Fruit fly (Drosophila melanogaster) whole organism, embryonic: ENCODE measurements around the gene Tim17a2.

Source experiments
- Ada2b ChIP-seq: fragments of 200-800 bp; sonication (Bioruptor generic); IDR thresholded peaks from 2 replicates; pipeline ENCODE4 v1.3.6; 2022; ENCODE audit warnings: missing biosample characterization, missing genetic modification characterization
- Atf-2 ChIP-seq: fragments of 200-800 bp; sonication (Bioruptor generic); optimal IDR thresholded peaks from 2 replicates; lab custom pipeline; 2016; ENCODE audit warnings: missing biosample characterization, missing genetic modification characterization
- CG1024 ChIP-seq: fragments of 200-800 bp; sonication (Bioruptor generic); IDR thresholded peaks from 2 replicates; pipeline ENCODE4 v1.3.6; 2022; ENCODE audit warnings: missing biosample characterization, missing genetic modification characterization
- CG10366 ChIP-seq: fragments of 200-800 bp; sonication (Bioruptor generic); IDR thresholded peaks from 2 replicates; pipeline ENCODE4 v1.3.6; 2022; ENCODE audit warnings: missing biosample characterization, missing genetic modification characterization
- CG11247 ChIP-seq: fragments of 200-800 bp; sonication (Bioruptor generic); IDR thresholded peaks from 2 replicates; pipeline ENCODE4 v1.3.6; 2022; ENCODE audit warnings: missing biosample characterization, missing genetic modification characterization
- CG11398 ChIP-seq: fragments of 200-800 bp; sonication (Bioruptor generic); optimal IDR thresholded peaks from 2 replicates; lab custom pipeline; 2016; ENCODE audit warnings: missing biosample characterization, missing genetic modification characterization
- CG12155 ChIP-seq: fragments of 200-800 bp; sonication (Bioruptor generic); optimal IDR thresholded peaks from 3 replicates; lab custom pipeline; 2016; ENCODE audit warnings: missing biosample characterization, missing genetic modification characterization
- CG12219 ChIP-seq: fragments of 200-800 bp; sonication (Bioruptor generic); optimal IDR thresholded peaks from 3 replicates; lab custom pipeline; 2018; ENCODE audit warnings: missing biosample characterization, mild to moderate bottlenecking, missing genetic modification characterization
- CG12769 ChIP-seq: fragments of 200-800 bp; sonication (Bioruptor generic); optimal IDR thresholded peaks from 2 replicates; lab custom pipeline; 2019; ENCODE audit warnings: missing biosample characterization, mild to moderate bottlenecking, missing genetic modification characterization, moderate library complexity
- CG13424 ChIP-seq: fragments of 200-800 bp; sonication (Bioruptor generic); optimal IDR thresholded peaks from 2 replicates; lab custom pipeline; 2019; ENCODE audit warnings: missing biosample characterization, mild to moderate bottlenecking, missing genetic modification characterization, moderate library complexity
- CG13624 ChIP-seq: fragments of 200-800 bp; sonication (Bioruptor generic); optimal IDR thresholded peaks from 2 replicates; lab custom pipeline; 2016; ENCODE audit warnings: missing biosample characterization, missing genetic modification characterization
- CG15011 ChIP-seq: fragments of 200-800 bp; sonication (Bioruptor generic); optimal IDR thresholded peaks from 3 replicates; lab custom pipeline; 2018; ENCODE audit warnings: missing biosample characterization, mild to moderate bottlenecking, missing genetic modification characterization
- CG15269 ChIP-seq: fragments of 200-800 bp; sonication (Bioruptor generic); optimal IDR thresholded peaks from 2 replicates; lab custom pipeline; 2018; ENCODE audit warnings: missing biosample characterization, mild to moderate bottlenecking, missing genetic modification characterization, moderate library complexity
- CG18619 ChIP-seq: fragments of 200-800 bp; sonication (Bioruptor generic); optimal IDR thresholded peaks from 3 replicates; lab custom pipeline; 2017; ENCODE audit warnings: missing biosample characterization, mild to moderate bottlenecking, missing genetic modification characterization
- CG2875 ChIP-seq: fragments of 200-800 bp; sonication (Bioruptor generic); optimal IDR thresholded peaks from 2 replicates; lab custom pipeline; 2017; ENCODE audit warnings: missing biosample characterization, mild to moderate bottlenecking, missing genetic modification characterization, missing genetic modification reagents
- CG30403 ChIP-seq: fragments of 200-800 bp; sonication (Bioruptor generic); optimal IDR thresholded peaks from 3 replicates; lab custom pipeline; 2016; ENCODE audit warnings: missing biosample characterization, missing genetic modification characterization
- CG3726 ChIP-seq: fragments of 200-800 bp; sonication (Bioruptor generic); IDR thresholded peaks from 3 replicates; pipeline ENCODE4, ENCODE4 v1.3.6; 2022; ENCODE audit warnings: missing biosample characterization, missing genetic modification characterization
- CG4360 ChIP-seq: fragments of 200-800 bp; sonication (Bioruptor generic); IDR thresholded peaks from 2 replicates; pipeline ENCODE4 v1.3.6; 2022; ENCODE audit warnings: missing biosample characterization, missing genetic modification characterization
- CG6272 ChIP-seq: fragments of 200-800 bp; sonication (Bioruptor generic); IDR thresholded peaks from 2 replicates; pipeline ENCODE4 v1.3.6; 2022; ENCODE audit warnings: missing biosample characterization, missing genetic modification characterization
- CG6813 ChIP-seq: fragments of 200-800 bp; sonication (Bioruptor generic); optimal IDR thresholded peaks from 2 replicates; lab custom pipeline; 2017; ENCODE audit warnings: missing biosample characterization, missing genetic modification characterization, mild to moderate bottlenecking, moderate library complexity, missing genetic modification reagents
- CG8359 ChIP-seq: fragments of 200-800 bp; sonication (Bioruptor generic); optimal IDR thresholded peaks from 2 replicates; lab custom pipeline; 2017; ENCODE audit warnings: missing biosample characterization, mild to moderate bottlenecking, missing genetic modification characterization, borderline replicate concordance
- Dref ChIP-seq: fragments of 200-800 bp; sonication (Bioruptor generic); IDR thresholded peaks from 2 replicates; pipeline ENCODE4 v1.3.6; 2022; ENCODE audit warnings: missing biosample characterization, missing genetic modification characterization
- Eip74EF ChIP-seq, 2 experiments: fragments of 200-800 bp in 1 of 2; fragments of >200 bp in 1 of 2; sonication (Bioruptor generic) in 1 of 2; optimal IDR thresholded peaks; 2 replicates each; lab custom pipeline; 2017 to 2019; ENCODE audit warnings: missing biosample characterization in 2 of 2, missing genetic modification characterization in 2 of 2, mild to moderate bottlenecking in 1 of 2, moderate library complexity in 1 of 2
- H2.0 ChIP-seq: fragments of 200-800 bp; sonication (Bioruptor generic); IDR thresholded peaks from 2 replicates; pipeline ENCODE4 v1.3.6; 2022; ENCODE audit warnings: missing biosample characterization, missing genetic modification characterization
- HLHmδ ChIP-seq: fragments of 200-800 bp; sonication (Bioruptor generic); optimal IDR thresholded peaks from 2 replicates; lab custom pipeline; 2018; ENCODE audit warnings: missing biosample characterization, mild to moderate bottlenecking, missing genetic modification characterization, moderate library complexity
- HmgD ChIP-seq: fragments of 200-800 bp; sonication (Bioruptor generic); optimal IDR thresholded peaks from 3 replicates; lab custom pipeline; 2016; ENCODE audit warnings: missing biosample characterization, missing genetic modification characterization
- Lhr ChIP-seq: fragments of 200-800 bp; sonication (Bioruptor generic); optimal IDR thresholded peaks from 3 replicates; lab custom pipeline; 2017; ENCODE audit warnings: mild to moderate bottlenecking, missing biosample characterization, missing genetic modification reagents, missing genetic modification characterization
- Myb ChIP-seq: fragments of 200-800 bp; sonication (Bioruptor generic); optimal IDR thresholded peaks from 2 replicates; lab custom pipeline; 2016; ENCODE audit warnings: missing biosample characterization, missing genetic modification characterization
- NfI ChIP-seq: fragments of 200-800 bp; sonication (Bioruptor generic); optimal IDR thresholded peaks from 3 replicates; lab custom pipeline; 2018; ENCODE audit warnings: missing biosample characterization, mild to moderate bottlenecking, missing genetic modification characterization, moderate library complexity
- Ptx1 ChIP-seq: fragments of 200-800 bp; sonication (Bioruptor generic); IDR thresholded peaks from 2 replicates; pipeline ENCODE4 v1.3.6; 2022; ENCODE audit warnings: missing biosample characterization, missing genetic modification characterization
- Ravus ChIP-seq: fragments of 200-800 bp; sonication (Bioruptor generic); IDR thresholded peaks from 2 replicates; pipeline ENCODE4 v1.3.6; 2022; ENCODE audit warnings: missing biosample characterization, missing genetic modification characterization
- Xbp1 ChIP-seq: fragments of 200-800 bp; sonication (Bioruptor generic); optimal IDR thresholded peaks from 3 replicates; lab custom pipeline; 2016; ENCODE audit warnings: missing biosample characterization, mild to moderate bottlenecking, missing genetic modification characterization
- ase ChIP-seq: fragments of 200-800 bp; sonication (Bioruptor generic); IDR thresholded peaks from 3 replicates; pipeline ENCODE4 v1.3.6; 2022; ENCODE audit warnings: missing biosample characterization, missing genetic modification characterization
- ato ChIP-seq: fragments of 200-800 bp; sonication (Bioruptor generic); IDR thresholded peaks from 2 replicates; pipeline ENCODE4 v1.3.6; 2022; ENCODE audit warnings: missing biosample characterization, missing genetic modification characterization; ENCODE audit not compliant: partially characterized antibody
- br ChIP-seq: fragments of >200 bp; optimal IDR thresholded peaks from 2 replicates; lab custom pipeline; 2017
- chif ChIP-seq, 2 experiments: fragments of 200-800 bp; sonication (Bioruptor generic); optimal IDR thresholded peaks; 3 replicates each; lab custom pipeline; 2016; ENCODE audit warnings: missing biosample characterization in 2 of 2, missing genetic modification characterization in 2 of 2
- chinmo ChIP-seq: fragments of 200-800 bp; sonication (Bioruptor generic); IDR thresholded peaks from 4 replicates; pipeline ENCODE4 v1.3.6; 2022; ENCODE audit warnings: missing biosample characterization, missing genetic modification characterization; ENCODE audit not compliant: partially characterized antibody
- eyg ChIP-seq: fragments of 200-800 bp; sonication (Bioruptor generic); optimal IDR thresholded peaks from 3 replicates; lab custom pipeline; 2016; ENCODE audit warnings: missing biosample characterization, missing genetic modification characterization
- ftz-f1 ChIP-seq: fragments of 200-800 bp; sonication (Bioruptor generic); optimal IDR thresholded peaks from 2 replicates; lab custom pipeline; 2016; ENCODE audit warnings: missing biosample characterization, missing genetic modification characterization
- inv ChIP-seq: fragments of 200-800 bp; sonication (Bioruptor generic); IDR thresholded peaks from 2 replicates; pipeline ENCODE4 v1.3.6; 2022; ENCODE audit warnings: missing biosample characterization, missing genetic modification characterization; ENCODE audit not compliant: partially characterized antibody
- luna ChIP-seq: fragments of 200-800 bp; sonication (Bioruptor generic); optimal IDR thresholded peaks from 2 replicates; lab custom pipeline; 2016; ENCODE audit warnings: missing biosample characterization, missing genetic modification characterization
- mam ChIP-seq: fragments of 200-800 bp; sonication (Bioruptor generic); optimal IDR thresholded peaks from 3 replicates; lab custom pipeline; 2016; ENCODE audit warnings: missing biosample characterization, missing genetic modification characterization
- mirr ChIP-seq: fragments of 200-800 bp; sonication (Bioruptor generic); optimal IDR thresholded peaks from 3 replicates; lab custom pipeline; 2018; ENCODE audit warnings: missing biosample characterization, mild to moderate bottlenecking, missing genetic modification characterization
- pb ChIP-seq: fragments of 200-800 bp; sonication (Bioruptor generic); optimal IDR thresholded peaks from 3 replicates; lab custom pipeline; 2016; ENCODE audit warnings: missing biosample characterization, missing genetic modification characterization
- schlank ChIP-seq: fragments of 200-800 bp; sonication (Bioruptor generic); optimal IDR thresholded peaks from 2 replicates; lab custom pipeline; 2018; ENCODE audit warnings: missing biosample characterization, mild to moderate bottlenecking, missing genetic modification characterization
- sd ChIP-seq: fragments of 200-800 bp; sonication (Bioruptor generic); optimal IDR thresholded peaks from 3 replicates; lab custom pipeline; 2018; ENCODE audit warnings: missing biosample characterization, mild to moderate bottlenecking, missing genetic modification characterization, moderate library complexity
- tgo ChIP-seq: fragments of 200-800 bp; sonication (Bioruptor generic); IDR thresholded peaks from 3 replicates; pipeline ENCODE4 v1.3.6; 2022; ENCODE audit warnings: missing biosample characterization, missing genetic modification characterization
- vvl ChIP-seq: fragments of 200-800 bp; sonication (Bioruptor generic); IDR thresholded peaks from 2 replicates; pipeline ENCODE4 v1.3.6; 2022; ENCODE audit warnings: missing biosample characterization, missing genetic modification characterization
- z ChIP-seq: fragments of 200-800 bp; sonication (Bioruptor generic); IDR thresholded peaks from 3 replicates; pipeline ENCODE4 v1.3.6; 2022; ENCODE audit warnings: missing biosample characterization, missing genetic modification characterization
- zen2 ChIP-seq: fragments of 200-800 bp; sonication (Bioruptor generic); IDR thresholded peaks from 3 replicates; pipeline ENCODE4 v1.3.6; 2022; ENCODE audit warnings: missing biosample characterization, missing genetic modification characterization; ENCODE audit not compliant: partially characterized antibody

Tim17a2 gene

dm6 chr3R:5250530-5251242 lies 11.8 kb downstream of the Tim17a2 start (continued):
- TF ChIP-seq CG11247 (GFP tag; lab: Robert Waterston, UW) (no peak), chif (GFP tag; optimal IDR thresholded peaks at IDR 0.05; lab: Kevin White, UChicago) (no peak), ase (no peak), Atf-2 (GFP tag; lab: Kevin White, UChicago) (no peak), vvl (GFP tag; lab: Robert Waterston, UW) (no peak), CG13624 (peak; percentile 11), CG6272 (GFP tag; lab: Robert Waterston, UW) (no peak), CG6813 (GFP tag; lab: Kevin White, UChicago) (no peak), Ravus (no peak), HmgD (no peak), Ptx1 (GFP tag; lab: Robert Waterston, UW) (no peak), ato (no peak), H2.0 (0 out of 2 replicates have a peak, but pooled peaks have one; percentile 11), schlank (no peak), tgo (peak; percentile 25; the same call in 2 of the 3 replicates), Lhr (GFP tag; lab: Kevin White, UChicago) (no peak), Myb (no peak), Ada2b (0 out of 2 replicates have a peak, but pooled peaks have one; percentile 10), CG11398 (GFP tag; lab: Kevin White, UChicago) (no peak), CG2875 (no peak), CG4360 (GFP tag; lab: Robert Waterston, UW) (no peak), CG30403 (GFP tag; lab: Kevin White, UChicago) (peak; percentile 1), pb (GFP tag; lab: Kevin White, UChicago) (no peak), br (no peak), eyg (GFP tag; lab: Kevin White, UChicago) (peak; percentile 2), mam (GFP tag; lab: Kevin White, UChicago) (peak; percentile 28), CG8359 (GFP tag; lab: Kevin White, UChicago) (no peak), NfI (GFP tag; lab: Kevin White, UChicago) (no peak), CG15269 (peak; percentile 26)

dm6 chr3R:5249308-5249707 lies 13.2 kb downstream of the Tim17a2 start:
- TF ChIP-seq CG1024 (GFP tag; lab: Robert Waterston, UW) = no peak
- no peak for TF ChIP-seq luna (GFP tag; lab: Kevin White, UChicago)
- TF ChIP-seq CG18619 (GFP tag; lab: Kevin White, UChicago) = no peak
- no peak for TF ChIP-seq ftz-f1

- peak; percentile 57 for TF ChIP-seq CG12769
- TF ChIP-seq z (GFP tag; lab: Robert Waterston, UW) = peak; percentile 62; the same call in 1 of the 3 replicates
- no peak for TF ChIP-seq ato
- TF ChIP-seq H2.0 = no peak
- peak; percentile 93; the same call in 3 of the 4 replicates for TF ChIP-seq chinmo (GFP tag; lab: Robert Waterston, UW)
- TF ChIP-seq CG10366 (GFP tag; lab: Robert Waterston, UW) = no peak
- TF ChIP-seq CG3726 (GFP tag; lab: Robert Waterston, UW) = no peak
- TF ChIP-seq Xbp1 (GFP tag; lab: Kevin White, UChicago) = no peak
- no peak for TF ChIP-seq Eip74EF (GFP tag; optimal IDR thresholded peaks at IDR 0.05; lab: Kevin White, UChicago)
- TF ChIP-seq zen2 (GFP tag; lab: Robert Waterston, UW) = 0 out of 3 replicates have a peak, but pooled peaks have one; percentile 49
- no peak for TF ChIP-seq CG15011 (GFP tag; lab: Kevin White, UChicago)
- no peak for TF ChIP-seq CG12219
- TF ChIP-seq HLHmδ (GFP tag; lab: Kevin White, UChicago) = no peak
- no peak for TF ChIP-seq Dref (GFP tag; lab: Robert Waterston, UW)
- TF ChIP-seq sd (tag; lab: Kevin White, UChicago) = peak; percentile 43
- no peak for TF ChIP-seq mirr
- TF ChIP-seq inv (GFP tag; lab: Robert Waterston, UW) = no peak
- TF ChIP-seq CG13424 (tag; lab: Kevin White, UChicago) = no peak
- no peak for TF ChIP-seq CG12155 (GFP tag; lab: Kevin White, UChicago)
These were observed 15.5 kb downstream of the Tim17a2 start for dm6 chr3R:5246950-5247349.
